Fruit fly (Drosophila melanogaster) whole organism, wandering third instar larva: ENCODE results near the gene CG4041.
A peak's percentile ranks its signal among the peaks of the same experiment; 100 is the strongest.

Experiments
- Abd-B ChIP-seq: fragments of >200 bp; optimal IDR thresholded peaks from 2 replicates; lab custom pipeline; 2017; ENCODE audit warnings: missing biosample characterization, missing genetic modification characterization
- CG32264 ChIP-seq: fragments of 200-800 bp; sonication (Bioruptor generic); optimal IDR thresholded peaks from 2 replicates; lab custom pipeline; 2016; ENCODE audit warnings: missing biosample characterization, missing genetic modification characterization
- CG9705 ChIP-seq: fragments of 200-800 bp; sonication (Bioruptor generic); optimal IDR thresholded peaks from 2 replicates; lab custom pipeline; 2018; ENCODE audit warnings: missing biosample characterization, mild to moderate bottlenecking, missing genetic modification characterization
- CrebA ChIP-seq: fragments of 200-800 bp; sonication (Bioruptor generic); optimal IDR thresholded peaks from 2 replicates; lab custom pipeline; 2016; ENCODE audit warnings: missing biosample characterization, mild to moderate bottlenecking, missing genetic modification characterization, borderline replicate concordance
- Dfd ChIP-seq: fragments of >200 bp; optimal IDR thresholded peaks from 2 replicates; lab custom pipeline; 2017; ENCODE audit warnings: missing biosample characterization, missing genetic modification characterization
- Dif ChIP-seq: fragments of 200-275, 200-300 bp; sonication (Bioruptor generic); optimal IDR thresholded peaks from 2 replicates; lab custom pipeline; 2018; ENCODE audit warnings: missing biosample characterization, missing genetic modification characterization; ENCODE audit not compliant: partially characterized antibody
- GATAd ChIP-seq: sonication (Bioruptor generic); optimal IDR thresholded peaks from 2 replicates; lab custom pipeline; 2016; ENCODE audit warnings: missing biosample characterization, missing genetic modification characterization
- HLH106 ChIP-seq: fragments of 200-800 bp; optimal IDR thresholded peaks from 3 replicates; lab custom pipeline; 2019; ENCODE audit warnings: missing biosample characterization, mild to moderate bottlenecking, missing genetic modification characterization, moderate library complexity
- Hnf4 ChIP-seq: fragments of 200-800 bp; sonication (Bioruptor generic); optimal IDR thresholded peaks from 2 replicates; lab custom pipeline; 2016; ENCODE audit warnings: missing biosample characterization, mild to moderate bottlenecking, missing genetic modification characterization
- Hr78 ChIP-seq: fragments of >200 bp; optimal IDR thresholded peaks from 2 replicates; lab custom pipeline; 2017; ENCODE audit warnings: missing biosample characterization, missing genetic modification characterization
- Hr83 ChIP-seq: fragments of 200-300 bp; sonication (Bioruptor generic); optimal IDR thresholded peaks from 2 replicates; lab custom pipeline; 2016; ENCODE audit warnings: missing biosample characterization, mild to moderate bottlenecking, missing genetic modification characterization, moderate library complexity; ENCODE audit not compliant: poor library complexity, severe bottlenecking
- Jra ChIP-seq: sonication (Bioruptor generic); optimal IDR thresholded peaks from 2 replicates; lab custom pipeline; 2016; ENCODE audit warnings: missing biosample characterization, missing genetic modification characterization
- Mio ChIP-seq: sonication (Bioruptor generic); optimal IDR thresholded peaks from 2 replicates; lab custom pipeline; 2016; ENCODE audit warnings: missing biosample characterization, missing genetic modification characterization
- Myc ChIP-seq: fragments of >200 bp; optimal IDR thresholded peaks from 2 replicates; lab custom pipeline; 2017
- N ChIP-seq: fragments of >200 bp; optimal IDR thresholded peaks from 2 replicates; lab custom pipeline; 2018; ENCODE audit warnings: missing biosample characterization, missing external identifiers, missing genetic modification characterization
- OdsH ChIP-seq: fragments of 200-800 bp; sonication (Bioruptor generic); optimal IDR thresholded peaks from 2 replicates; lab custom pipeline; 2016; ENCODE audit warnings: missing biosample characterization, mild to moderate bottlenecking, missing genetic modification characterization
- Rel ChIP-seq, 2 experiments: fragments of 200-800 bp; sonication (Bioruptor generic) in 1 of 2; optimal IDR thresholded peaks; 2 replicates in 1 of 2; 3 replicates in 1 of 2; lab custom pipeline; 2016 to 2019; ENCODE audit warnings: mild to moderate bottlenecking in 2 of 2, missing biosample characterization in 2 of 2, missing genetic modification characterization in 2 of 2, moderate library complexity in 1 of 2
- Sp1 ChIP-seq: fragments of 200-800 bp; sonication (Bioruptor generic); optimal IDR thresholded peaks from 3 replicates; lab custom pipeline; 2019; ENCODE audit warnings: missing biosample characterization, mild to moderate bottlenecking, missing genetic modification characterization, moderate library complexity
- Vsx2 ChIP-seq: fragments of 200-300, 225-300 bp; sonication (Bioruptor generic); optimal IDR thresholded peaks from 2 replicates; lab custom pipeline; 2018; ENCODE audit warnings: missing biosample characterization, missing genetic modification characterization; ENCODE audit not compliant: partially characterized antibody
- br ChIP-seq: fragments of 200-800 bp; sonication (Bioruptor generic); optimal IDR thresholded peaks from 2 replicates; lab custom pipeline; 2016; ENCODE audit warnings: missing biosample characterization, missing genetic modification characterization
- brk ChIP-seq: fragments of 200-800 bp; sonication (Bioruptor generic); optimal IDR thresholded peaks from 2 replicates; lab custom pipeline; 2016; ENCODE audit warnings: missing biosample characterization, mild to moderate bottlenecking, missing genetic modification characterization
- dl ChIP-seq, 2 experiments: fragments of 175-275, 200-275 bp in 1 of 2; fragments of 200-275 bp in 1 of 2; sonication (Bioruptor generic); optimal IDR thresholded peaks; lab custom pipeline; 2018; ENCODE audit warnings: mild to moderate bottlenecking in 2 of 2, missing biosample characterization in 2 of 2, missing genetic modification characterization in 2 of 2, moderate library complexity in 2 of 2; ENCODE audit not compliant: partially characterized antibody in 2 of 2, insufficient read depth in 1 of 2
- dmrt93B ChIP-seq: fragments of 200-800 bp; sonication (Bioruptor generic); optimal IDR thresholded peaks from 2 replicates; lab custom pipeline; 2018; ENCODE audit warnings: missing biosample characterization, mild to moderate bottlenecking, missing genetic modification characterization
- dsf ChIP-seq: sonication (Bioruptor generic); optimal IDR thresholded peaks from 2 replicates; lab custom pipeline; 2016; ENCODE audit warnings: missing biosample characterization, missing genetic modification characterization, borderline replicate concordance
- ey ChIP-seq: fragments of 200-800 bp; sonication (Bioruptor generic); optimal IDR thresholded peaks from 2 replicates; lab custom pipeline; 2016; ENCODE audit warnings: missing biosample characterization, missing genetic modification characterization
- foxo ChIP-seq, 2 experiments: fragments of 200-800 bp; sonication (Bioruptor generic); optimal IDR thresholded peaks; 2 replicates in 1 of 2; 3 replicates in 1 of 2; lab custom pipeline; 2016 to 2017; ENCODE audit warnings: missing biosample characterization in 2 of 2, missing genetic modification characterization in 2 of 2
- fru ChIP-seq: fragments of 200-800 bp; sonication (Bioruptor generic); optimal IDR thresholded peaks from 3 replicates; lab custom pipeline; 2016; ENCODE audit warnings: missing biosample characterization, mild to moderate bottlenecking, missing genetic modification characterization
- h ChIP-seq: fragments of 200-800 bp; sonication (Bioruptor generic); optimal IDR thresholded peaks from 3 replicates; lab custom pipeline; 2016; ENCODE audit warnings: missing biosample characterization, mild to moderate bottlenecking, missing genetic modification characterization
- jim ChIP-seq: fragments of 175-275, 200-325 bp; sonication (Bioruptor generic); optimal IDR thresholded peaks from 2 replicates; lab custom pipeline; 2016; ENCODE audit warnings: missing biosample characterization, mild to moderate bottlenecking, missing genetic modification characterization
- lola ChIP-seq: fragments of >200 bp; optimal IDR thresholded peaks from 2 replicates; lab custom pipeline; 2017; ENCODE audit warnings: missing biosample characterization, missing genetic modification characterization
- pan ChIP-seq: fragments of >200 bp; optimal IDR thresholded peaks from 2 replicates; lab custom pipeline; 2017
- psq ChIP-seq: fragments of 200-800 bp; sonication (Bioruptor generic); optimal IDR thresholded peaks from 3 replicates; lab custom pipeline; 2017; ENCODE audit warnings: missing biosample characterization, mild to moderate bottlenecking, missing genetic modification characterization, moderate library complexity
- rgr ChIP-seq: fragments of 200-800 bp; sonication (Bioruptor generic); optimal IDR thresholded peaks from 3 replicates; lab custom pipeline; 2016; ENCODE audit warnings: missing biosample characterization, mild to moderate bottlenecking, missing genetic modification characterization
- sage ChIP-seq: fragments of 200-800 bp; sonication (Bioruptor generic); optimal IDR thresholded peaks from 2 replicates; lab custom pipeline; 2016; ENCODE audit warnings: missing biosample characterization, mild to moderate bottlenecking, missing genetic modification characterization
- sv ChIP-seq: fragments of 200-800 bp; sonication (Bioruptor generic); optimal IDR thresholded peaks from 3 replicates; lab custom pipeline; 2016; ENCODE audit warnings: missing biosample characterization, missing genetic modification characterization
- tai ChIP-seq: sonication (Bioruptor generic); optimal IDR thresholded peaks from 2 replicates; lab custom pipeline; 2016; ENCODE audit warnings: missing biosample characterization, missing genetic modification characterization
- usp ChIP-seq: fragments of >200 bp; optimal IDR thresholded peaks from 2 replicates; lab custom pipeline; 2017; ENCODE audit warnings: missing biosample characterization, missing genetic modification characterization
- woc ChIP-seq: sonication (Bioruptor generic); optimal IDR thresholded peaks from 2 replicates; lab custom pipeline; 2016; ENCODE audit warnings: missing biosample characterization, mild to moderate bottlenecking, missing genetic modification characterization

CG4041 gene

dm6 chrX:4911060-4911459 lies 7.2 kb downstream of the CG4041 start:
- TF ChIP-seq ey (GFP tag; lab: Kevin White, UChicago) = no peak
- no peak for TF ChIP-seq lola
- no peak for TF ChIP-seq usp (GFP tag; lab: Kevin White, UChicago)
- TF ChIP-seq dsf = no peak
- TF ChIP-seq woc = no peak
- TF ChIP-seq h (GFP tag; lab: Kevin White, UChicago) = no peak
- no peak for TF ChIP-seq Vsx2 (GFP tag; lab: Kevin White, UChicago)
- no peak for TF ChIP-seq Rel (GFP tag; optimal IDR thresholded peaks at IDR 0.05; lab: Kevin White, UChicago)
- no peak for TF ChIP-seq Rel (tag; optimal IDR thresholded peaks at IDR 0.05; lab: Kevin White, UChicago)
- TF ChIP-seq Dfd = no peak
- TF ChIP-seq Hnf4 (GFP tag; lab: Kevin White, UChicago) = no peak
- TF ChIP-seq CG32264 = no peak
- no peak for TF ChIP-seq rgr (GFP tag; lab: Kevin White, UChicago)
- no peak for TF ChIP-seq Jra (GFP tag; lab: Kevin White, UChicago)
- no peak for TF ChIP-seq GATAd
- TF ChIP-seq Hr78 (GFP tag; lab: Kevin White, UChicago) = no peak
- TF ChIP-seq brk (GFP tag; lab: Kevin White, UChicago) = no peak
- TF ChIP-seq psq (GFP tag; lab: Kevin White, UChicago) = no peak
- TF ChIP-seq N (GFP tag; lab: Kevin White, UChicago) = no peak
- no peak for TF ChIP-seq Dif (GFP tag; lab: Kevin White, UChicago)
- no peak for TF ChIP-seq sv

dm6 chrX:4909938-4910778 lies 8.1 kb downstream of the CG4041 start:
- TF ChIP-seq Jra (GFP tag; lab: Kevin White, UChicago) = peak; percentile 99
- no peak for TF ChIP-seq Dif (GFP tag; lab: Kevin White, UChicago)
- peak; percentile 95 for TF ChIP-seq Dfd
- TF ChIP-seq CG32264 = peak; percentile 100
- TF ChIP-seq usp (GFP tag; lab: Kevin White, UChicago) = peak; percentile 49
- peak; percentile 100 for TF ChIP-seq ey (GFP tag; lab: Kevin White, UChicago)
- peak; percentile 100 for TF ChIP-seq dmrt93B (GFP tag; lab: Kevin White, UChicago)
- TF ChIP-seq psq (GFP tag; lab: Kevin White, UChicago) = peak; percentile 100
- TF ChIP-seq lola = no peak
- peak; percentile 100 for TF ChIP-seq fru (GFP tag; lab: Kevin White, UChicago)
- TF ChIP-seq h (GFP tag; lab: Kevin White, UChicago) = peak; percentile 100
- TF ChIP-seq CG9705 (GFP tag; lab: Kevin White, UChicago) = peak; percentile 100
- no peak for TF ChIP-seq N (GFP tag; lab: Kevin White, UChicago)
- TF ChIP-seq pan (lab: Kevin White, UChicago) = no peak
- no peak for TF ChIP-seq Myc (lab: Kevin White, UChicago)
- peak; percentile 98 for TF ChIP-seq Mio (GFP tag; lab: Kevin White, UChicago)
- TF ChIP-seq HLH106 = peak; percentile 100
- TF ChIP-seq tai = peak; percentile 99
- peak; percentile 99 for TF ChIP-seq woc
- peak; percentile 98 for TF ChIP-seq CrebA (GFP tag; lab: Kevin White, UChicago)
- no peak for TF ChIP-seq Vsx2 (GFP tag; lab: Kevin White, UChicago)
- peak; percentile 100 for TF ChIP-seq br (GFP tag; lab: Kevin White, UChicago)
- peak; percentile 100 for TF ChIP-seq Hnf4 (GFP tag; lab: Kevin White, UChicago)
- TF ChIP-seq dsf = peak; percentile 99
- peak; percentile 98 for TF ChIP-seq Hr83 (GFP tag; lab: Kevin White, UChicago)
- TF ChIP-seq dl (GFP tag; optimal IDR thresholded peaks at IDR 0.05; lab: Kevin White, UChicago; ENCODE audit: insufficient read depth in 1 of 2, partially characterized antibody in 2 of 2) = no peak
- TF ChIP-seq Hr78 (GFP tag; lab: Kevin White, UChicago) = no peak
- TF ChIP-seq sage (GFP tag; lab: Kevin White, UChicago) = peak; percentile 99
- TF ChIP-seq foxo (GFP tag; optimal IDR thresholded peaks at IDR 0.05; lab: Kevin White, UChicago) = peak; percentile 99 to 100
- no peak for TF ChIP-seq Abd-B
- TF ChIP-seq jim (GFP tag; lab: Kevin White, UChicago) = peak; percentile 97
- TF ChIP-seq GATAd = peak; percentile 99
- peak; percentile 100 for TF ChIP-seq Sp1
- peak; percentile 98 for TF ChIP-seq brk (GFP tag; lab: Kevin White, UChicago)
- peak; percentile 100 for TF ChIP-seq Rel (GFP tag; optimal IDR thresholded peaks at IDR 0.05; lab: Kevin White, UChicago)
- TF ChIP-seq Rel (tag; optimal IDR thresholded peaks at IDR 0.05; lab: Kevin White, UChicago) = peak; percentile 98
- peak; percentile 100 for TF ChIP-seq OdsH (GFP tag; lab: Kevin White, UChicago)
- TF ChIP-seq rgr (GFP tag; lab: Kevin White, UChicago) = peak; percentile 100
- TF ChIP-seq sv = peak; percentile 99
